Fruit fly (Drosophila melanogaster) S2 (cell line): Measurements from ENCODE around the gene CG11037.

Source experiments
- CG8478 ChIP-seq: fragments of >200 bp; optimal IDR thresholded peaks from 2 replicates; lab custom pipeline; 2018
- CTCF ChIP-seq, 2 experiments: fragments of >200 bp; optimal IDR thresholded peaks; 2 replicates each; lab custom pipeline; 2018

CG11037 gene

dm6 chr3L:20921859-20922258 is 39.3 kb downstream of the CG11037 start:
- TF ChIP-seq CTCF (optimal IDR thresholded peaks at IDR 0.05; lab: Kevin White, UChicago) (no peak), CG8478 (lab: Kevin White, UChicago) (no peak)

- TF ChIP-seq CTCF (optimal IDR thresholded peaks at IDR 0.05; lab: Kevin White, UChicago) (no peak), CG8478 (lab: Kevin White, UChicago) (no peak)
These were observed 40.7 kb downstream of the CG11037 start for dm6 chr3L:20920495-20920894.

- TF ChIP-seq CTCF (optimal IDR thresholded peaks at IDR 0.05; lab: Kevin White, UChicago) (no peak), CG8478 (lab: Kevin White, UChicago) (no peak)
These were observed 42.2 kb downstream of the CG11037 start for dm6 chr3L:20918945-20919344.

dm6 chr3L:20917025-20917691 is 44.0 kb downstream of the CG11037 start:
- no peak for TF ChIP-seq CG8478 (lab: Kevin White, UChicago)
- TF ChIP-seq CTCF (optimal IDR thresholded peaks at IDR 0.05; lab: Kevin White, UChicago) = no peak

- no peak for TF ChIP-seq CG8478 (lab: Kevin White, UChicago)
- no peak for TF ChIP-seq CTCF (optimal IDR thresholded peaks at IDR 0.05; lab: Kevin White, UChicago)
These were observed 46.1 kb downstream of the CG11037 start for dm6 chr3L:20915111-20915510.

dm6 chr3L:20914375-20914774 is 46.8 kb downstream of the CG11037 start:
- TF ChIP-seq CG8478 (lab: Kevin White, UChicago) (no peak), CTCF (optimal IDR thresholded peaks at IDR 0.05; lab: Kevin White, UChicago) (no peak)
